Fruit fly (Drosophila melanogaster) whole organism, embryonic: ENCODE data around the gene CG3294.

Source experiments
- CG10209 ChIP-seq: fragments of 200-800 bp; sonication (Bioruptor generic); optimal IDR thresholded peaks from 3 replicates; lab custom pipeline; 2017; ENCODE audit warnings: missing biosample characterization, mild to moderate bottlenecking, missing genetic modification characterization, missing genetic modification reagents
- CG10321 ChIP-seq: fragments of 200-800 bp; sonication (Bioruptor generic); IDR thresholded peaks from 2 replicates; pipeline ENCODE4 v1.3.6; 2022; ENCODE audit warnings: missing biosample characterization, missing genetic modification characterization
- CG11696 ChIP-seq: fragments of 200-800 bp; sonication (Bioruptor generic); IDR thresholded peaks from 2 replicates; pipeline ENCODE4 v1.3.6; 2022; ENCODE audit warnings: missing biosample characterization, missing genetic modification characterization
- CG12155 ChIP-seq: fragments of 200-800 bp; sonication (Bioruptor generic); optimal IDR thresholded peaks from 3 replicates; lab custom pipeline; 2016; ENCODE audit warnings: missing biosample characterization, missing genetic modification characterization
- CG12299 ChIP-seq: fragments of 200-800 bp; sonication (Bioruptor generic); optimal IDR thresholded peaks from 2 replicates; lab custom pipeline; 2018; ENCODE audit warnings: missing biosample characterization, mild to moderate bottlenecking, missing genetic modification characterization
- CG12769 ChIP-seq: fragments of 200-800 bp; sonication (Bioruptor generic); optimal IDR thresholded peaks from 2 replicates; lab custom pipeline; 2019; ENCODE audit warnings: missing biosample characterization, mild to moderate bottlenecking, missing genetic modification characterization, moderate library complexity
- CG14050 ChIP-seq: fragments of 200-800 bp; sonication (Bioruptor generic); IDR thresholded peaks from 3 replicates; pipeline ENCODE4 v1.3.6; 2022; ENCODE audit warnings: missing biosample characterization, missing genetic modification characterization
- CG17328 ChIP-seq: fragments of 200-800 bp; sonication (Bioruptor generic); IDR thresholded peaks from 2 replicates; pipeline ENCODE4 v1.3.6; 2022; ENCODE audit warnings: missing biosample characterization, missing genetic modification characterization
- CG18011 ChIP-seq: fragments of 200-800 bp; sonication (Bioruptor generic); optimal IDR thresholded peaks from 2 replicates; lab custom pipeline; 2017; ENCODE audit warnings: missing biosample characterization, missing genetic modification characterization, mild to moderate bottlenecking, moderate library complexity, missing genotype
- CG18262 ChIP-seq: fragments of 200-800 bp; optimal IDR thresholded peaks from 3 replicates; lab custom pipeline; 2019; ENCODE audit warnings: missing biosample characterization, mild to moderate bottlenecking, missing genetic modification characterization, moderate library complexity
- CG18764 ChIP-seq: fragments of 200-800 bp; sonication (Bioruptor generic); optimal IDR thresholded peaks from 3 replicates; lab custom pipeline; 2016; ENCODE audit warnings: missing biosample characterization, missing genetic modification characterization
- CG2116 ChIP-seq: fragments of 200-800 bp; sonication (Bioruptor generic); optimal IDR thresholded peaks from 3 replicates; lab custom pipeline; 2018; ENCODE audit warnings: missing biosample characterization, mild to moderate bottlenecking, missing genetic modification characterization
- CG2202 ChIP-seq: fragments of 200-800 bp; sonication (Bioruptor generic); optimal IDR thresholded peaks from 2 replicates; lab custom pipeline; 2018; ENCODE audit warnings: missing biosample characterization, mild to moderate bottlenecking, missing genetic modification characterization
- CG34422 ChIP-seq: fragments of 200-800 bp; sonication (Bioruptor generic); IDR thresholded peaks from 3 replicates; pipeline ENCODE4 v1.3.6; 2022; ENCODE audit warnings: missing biosample characterization, missing genetic modification characterization
- CG4730 ChIP-seq: fragments of 200-800 bp; sonication (Bioruptor generic); IDR thresholded peaks from 2 replicates; pipeline ENCODE4 v1.3.6; 2022; ENCODE audit warnings: missing biosample characterization, missing genetic modification characterization
- CG5180 ChIP-seq: fragments of 200-800 bp; sonication (Bioruptor generic); optimal IDR thresholded peaks from 3 replicates; lab custom pipeline; 2017; ENCODE audit warnings: missing biosample characterization, missing genetic modification characterization, mild to moderate bottlenecking, moderate library complexity, missing genetic modification reagents
- CG5245 ChIP-seq: fragments of 200-800 bp; sonication (Bioruptor generic); optimal IDR thresholded peaks from 3 replicates; lab custom pipeline; 2016; ENCODE audit warnings: missing biosample characterization, missing genetic modification characterization
- CG6175 ChIP-seq: fragments of 200-800 bp; sonication (Bioruptor generic); IDR thresholded peaks from 3 replicates; pipeline ENCODE4 v1.3.6; 2022; ENCODE audit warnings: missing biosample characterization, missing genetic modification characterization
- CG8281 ChIP-seq: fragments of 200-800 bp; sonication (Bioruptor generic); optimal IDR thresholded peaks from 2 replicates; lab custom pipeline; 2018; ENCODE audit warnings: missing biosample characterization, mild to moderate bottlenecking, missing genetic modification characterization, moderate library complexity
- CG9817 ChIP-seq: fragments of 200-800 bp; sonication (Bioruptor generic); optimal IDR thresholded peaks from 2 replicates; lab custom pipeline; 2018; ENCODE audit warnings: missing biosample characterization, mild to moderate bottlenecking, missing genetic modification characterization, moderate library complexity
- CG9932 ChIP-seq: fragments of 200-800 bp; sonication (Bioruptor generic); IDR thresholded peaks from 2 replicates; pipeline ENCODE4 v1.3.6; 2022; ENCODE audit warnings: missing biosample characterization, missing genetic modification characterization
- D19A ChIP-seq: fragments of 200-800 bp; optimal IDR thresholded peaks from 3 replicates; lab custom pipeline; 2019; ENCODE audit warnings: missing biosample characterization, mild to moderate bottlenecking, missing genetic modification characterization, moderate library complexity
- HLHmδ ChIP-seq: fragments of 200-800 bp; sonication (Bioruptor generic); optimal IDR thresholded peaks from 2 replicates; lab custom pipeline; 2018; ENCODE audit warnings: missing biosample characterization, mild to moderate bottlenecking, missing genetic modification characterization, moderate library complexity
- Hand ChIP-seq: fragments of 200-800 bp; sonication (Bioruptor generic); optimal IDR thresholded peaks from 2 replicates; lab custom pipeline; 2017; ENCODE audit warnings: mild to moderate bottlenecking, missing biosample characterization, missing genetic modification reagents, missing genetic modification characterization
- Hr78 ChIP-seq, 2 experiments: fragments of 200-800 bp in 1 of 2; fragments of >200 bp in 1 of 2; sonication (Bioruptor generic) in 1 of 2; optimal IDR thresholded peaks; 2 replicates each; lab custom pipeline; 2017 to 2019; ENCODE audit warnings: missing biosample characterization in 2 of 2, missing genetic modification characterization in 2 of 2, mild to moderate bottlenecking in 1 of 2, moderate library complexity in 1 of 2
- Jarid2 ChIP-seq: fragments of 200-800 bp; sonication (Bioruptor generic); optimal IDR thresholded peaks from 3 replicates; lab custom pipeline; 2017; ENCODE audit warnings: mild to moderate bottlenecking, missing biosample characterization, missing genetic modification reagents, missing genetic modification characterization
- NK7.1 ChIP-seq: fragments of 200-800 bp; sonication (Bioruptor generic); optimal IDR thresholded peaks from 3 replicates; lab custom pipeline; 2016; ENCODE audit warnings: missing biosample characterization, missing genetic modification characterization
- Neu2 ChIP-seq: fragments of 200-800 bp; sonication (Bioruptor generic); optimal IDR thresholded peaks from 3 replicates; lab custom pipeline; 2016; ENCODE audit warnings: missing biosample characterization, missing genetic modification characterization, borderline replicate concordance
- Nf-YA ChIP-seq: fragments of 200-800 bp; sonication (Bioruptor generic); IDR thresholded peaks from 2 replicates; pipeline ENCODE4 v1.3.6; 2022; ENCODE audit warnings: missing biosample characterization, missing genetic modification characterization
- Oaz ChIP-seq: fragments of 200-800 bp; sonication (Bioruptor generic); IDR thresholded peaks from 2 replicates; pipeline ENCODE4 v1.3.6; 2022; ENCODE audit warnings: missing biosample characterization, missing genetic modification characterization
- Pdp1 ChIP-seq, 2 experiments: fragments of 200-800 bp; sonication (Bioruptor generic); optimal IDR thresholded peaks; 3 replicates each; lab custom pipeline; 2016; ENCODE audit warnings: missing biosample characterization in 2 of 2, missing genetic modification characterization in 2 of 2, mild to moderate bottlenecking in 1 of 2, moderate library complexity in 1 of 2
- Ravus ChIP-seq: fragments of 200-800 bp; sonication (Bioruptor generic); IDR thresholded peaks from 2 replicates; pipeline ENCODE4 v1.3.6; 2022; ENCODE audit warnings: missing biosample characterization, missing genetic modification characterization
- ab ChIP-seq: fragments of 200-800 bp; sonication (Bioruptor generic); optimal IDR thresholded peaks from 2 replicates; lab custom pipeline; 2016; ENCODE audit warnings: missing biosample characterization, missing genetic modification characterization
- aop ChIP-seq: fragments of 200-800 bp; sonication (Bioruptor generic); IDR thresholded peaks from 2 replicates; pipeline ENCODE4 v1.3.6; 2022; ENCODE audit warnings: missing biosample characterization, missing genetic modification characterization
- ash1 ChIP-seq: fragments of 200-800 bp; sonication (Bioruptor generic); optimal IDR thresholded peaks from 2 replicates; lab custom pipeline; 2018; ENCODE audit warnings: missing biosample characterization, mild to moderate bottlenecking, missing genetic modification characterization
- cato ChIP-seq: fragments of 200-800 bp; sonication (Bioruptor generic); optimal IDR thresholded peaks from 2 replicates; lab custom pipeline; 2016; ENCODE audit warnings: missing biosample characterization, missing genetic modification characterization, borderline replicate concordance
- crc ChIP-seq: fragments of 200-800 bp; sonication (Bioruptor generic); optimal IDR thresholded peaks from 2 replicates; lab custom pipeline; 2016; ENCODE audit warnings: missing biosample characterization, missing genetic modification characterization
- cwo ChIP-seq: fragments of 200-800 bp; sonication (Bioruptor generic); optimal IDR thresholded peaks from 3 replicates; lab custom pipeline; 2017; ENCODE audit warnings: missing biosample characterization, missing genetic modification characterization, mild to moderate bottlenecking, moderate library complexity, missing genetic modification reagents
- disco-r ChIP-seq: fragments of 200-800 bp; sonication (Bioruptor generic); optimal IDR thresholded peaks from 2 replicates; lab custom pipeline; 2016; ENCODE audit warnings: missing biosample characterization, missing genetic modification characterization
- fu2 ChIP-seq: fragments of 200-800 bp; sonication (Bioruptor generic); optimal IDR thresholded peaks from 2 replicates; lab custom pipeline; 2016; ENCODE audit warnings: missing biosample characterization, missing genetic modification characterization
- gt ChIP-seq: fragments of 200-800 bp; sonication (Bioruptor generic); IDR thresholded peaks from 2 replicates; pipeline ENCODE4 v1.3.6; 2022; ENCODE audit warnings: missing biosample characterization, missing genetic modification characterization
- ken ChIP-seq: fragments of 200-800 bp; sonication (Bioruptor generic); IDR thresholded peaks from 3 replicates; pipeline ENCODE4 v1.3.6; 2022; ENCODE audit warnings: missing biosample characterization, missing genetic modification characterization
- kni ChIP-seq: fragments of 200-800 bp; sonication (Bioruptor generic); optimal IDR thresholded peaks from 3 replicates; lab custom pipeline; 2017; ENCODE audit warnings: mild to moderate bottlenecking, missing biosample characterization, missing genetic modification reagents, missing genetic modification characterization
- p53 ChIP-seq: fragments of 200-800 bp; sonication (Bioruptor generic); optimal IDR thresholded peaks from 2 replicates; lab custom pipeline; 2016; ENCODE audit warnings: missing biosample characterization, missing genetic modification characterization
- pum ChIP-seq: fragments of 200-800 bp; sonication (Bioruptor generic); optimal IDR thresholded peaks from 2 replicates; lab custom pipeline; 2016; ENCODE audit warnings: missing biosample characterization, missing genetic modification characterization
- run ChIP-seq: fragments of 200-800 bp; sonication (Bioruptor generic); optimal IDR thresholded peaks from 3 replicates; lab custom pipeline; 2018; ENCODE audit warnings: missing biosample characterization, mild to moderate bottlenecking, missing genetic modification characterization
- sens-2 ChIP-seq: fragments of 200-800 bp; sonication (Bioruptor generic); IDR thresholded peaks from 2 replicates; pipeline ENCODE4 v1.3.6; 2022; ENCODE audit warnings: missing biosample characterization, missing genetic modification characterization
- ssp ChIP-seq: fragments of 200-800 bp; sonication (Bioruptor generic); IDR thresholded peaks from 2 replicates; pipeline ENCODE4 v1.3.6; 2022; ENCODE audit warnings: missing biosample characterization, missing genetic modification characterization
- toy ChIP-seq: fragments of 200-800 bp; sonication (Bioruptor generic); IDR thresholded peaks from 2 replicates; pipeline ENCODE4 v1.3.6; 2022; ENCODE audit warnings: missing biosample characterization, missing genetic modification characterization
- twi ChIP-seq: fragments of 200-800 bp; optimal IDR thresholded peaks from 2 replicates; lab custom pipeline; 2019; ENCODE audit warnings: missing biosample characterization, mild to moderate bottlenecking, missing genetic modification characterization, moderate library complexity
- zfh2 ChIP-seq: fragments of 200-800 bp; sonication (Bioruptor generic); optimal IDR thresholded peaks from 2 replicates; lab custom pipeline; 2016; ENCODE audit warnings: missing biosample characterization, missing genetic modification characterization

The CG3294 gene

DNA sequence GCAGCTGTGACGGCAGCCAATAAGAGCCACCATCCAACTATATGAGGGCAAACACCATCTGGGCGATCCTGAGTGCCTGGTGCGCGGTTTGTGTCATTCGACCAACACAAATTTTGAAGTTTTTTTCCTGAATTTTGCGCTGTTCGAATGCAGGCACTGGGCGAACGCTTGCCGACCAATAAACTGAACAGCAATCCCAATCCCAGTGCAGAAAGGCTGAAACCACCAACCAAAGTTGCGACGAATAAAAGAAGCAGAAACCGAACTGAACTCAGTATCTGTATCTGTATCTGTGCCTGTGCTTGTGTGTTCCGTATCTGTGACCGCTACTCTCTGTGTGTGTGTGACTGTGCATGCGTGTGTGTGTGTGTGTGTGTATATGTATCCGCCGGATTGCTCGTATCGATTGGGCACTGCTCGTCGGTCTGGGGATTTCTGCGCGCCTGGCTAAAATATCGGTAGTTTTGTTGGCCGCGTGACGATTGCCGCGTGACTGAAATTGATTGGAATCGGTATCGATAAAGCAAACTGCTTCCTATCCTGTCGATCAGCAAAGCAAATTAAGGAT is 17.2 kb downstream of the CG3294 start (continued):
- TF ChIP-seq sens-2 (GFP tag; lab: Robert Waterston, UW) = no peak
- peak; percentile 94 for TF ChIP-seq kni (GFP tag; lab: Kevin White, UChicago)
- peak; percentile 4 for TF ChIP-seq CG12299
- TF ChIP-seq CG8281 (tag; lab: Kevin White, UChicago) = no peak
- no peak for TF ChIP-seq CG18764
- no peak for TF ChIP-seq ab (GFP tag; lab: Kevin White, UChicago)
- TF ChIP-seq CG2116 (GFP tag; lab: Kevin White, UChicago) = no peak
- TF ChIP-seq CG2202 (tag; lab: Kevin White, UChicago) = no peak
- TF ChIP-seq Nf-YA = peak; percentile 71
- no peak for TF ChIP-seq disco-r (GFP tag; lab: Kevin White, UChicago)
- TF ChIP-seq Hr78 (GFP tag; optimal IDR thresholded peaks at IDR 0.05; lab: Kevin White, UChicago) = peak in 1 of 2 experiments; percentile 52
- peak; percentile 69 for TF ChIP-seq Neu2 (GFP tag; lab: Kevin White, UChicago)
- no peak for TF ChIP-seq ssp (GFP tag; lab: Robert Waterston, UW)
- no peak for TF ChIP-seq gt (GFP tag; lab: Robert Waterston, UW)
- peak; percentile 46; the same call in 1 of the 3 replicates for TF ChIP-seq CG34422
- no peak for TF ChIP-seq CG14050 (GFP tag; lab: Robert Waterston, UW)
- 0 out of 2 replicates have a peak, but pooled peaks have one; percentile 12 for TF ChIP-seq CG11696 (GFP tag; lab: Robert Waterston, UW)
- no peak for TF ChIP-seq Oaz (GFP tag; lab: Robert Waterston, UW)
- TF ChIP-seq crc (GFP tag; lab: Kevin White, UChicago) = no peak
- TF ChIP-seq CG18262 = peak; percentile 10
- no peak for TF ChIP-seq Hand
- TF ChIP-seq zfh2 = no peak
- TF ChIP-seq cwo (GFP tag; lab: Kevin White, UChicago) = peak; percentile 95
- no peak for TF ChIP-seq cato (GFP tag; lab: Kevin White, UChicago)
- no peak for TF ChIP-seq NK7.1
- TF ChIP-seq CG10321 (GFP tag; lab: Robert Waterston, UW) = no peak
- peak; percentile 60; the same call in 1 of the 3 replicates for TF ChIP-seq CG6175 (GFP tag; lab: Robert Waterston, UW)
- peak; percentile 99 for TF ChIP-seq CG12769
- TF ChIP-seq Pdp1 (GFP tag; optimal IDR thresholded peaks at IDR 0.05; lab: Kevin White, UChicago) = no peak
- no peak for TF ChIP-seq CG9817 (tag; lab: Kevin White, UChicago)
- TF ChIP-seq CG17328 (GFP tag; lab: Robert Waterston, UW) = no peak
- TF ChIP-seq run (tag; lab: Kevin White, UChicago) = peak; percentile 43
- no peak for TF ChIP-seq fu2
- TF ChIP-seq aop (GFP tag; lab: Robert Waterston, UW) = no peak
- peak; percentile 22 for TF ChIP-seq CG5180 (GFP tag; lab: Kevin White, UChicago)
- peak; percentile 82 for TF ChIP-seq HLHmδ
- no peak for TF ChIP-seq p53 (GFP tag; lab: Kevin White, UChicago)
- TF ChIP-seq CG5245 (GFP tag; lab: Kevin White, UChicago) = no peak
- no peak for TF ChIP-seq Ravus
- no peak for TF ChIP-seq toy (GFP tag; lab: Robert Waterston, UW)
- no peak for TF ChIP-seq CG18011 (GFP tag; lab: Kevin White, UChicago)
- TF ChIP-seq ash1 (GFP tag; lab: Kevin White, UChicago) = no peak
- no peak for TF ChIP-seq Jarid2 (GFP tag; lab: Kevin White, UChicago)
- no peak for TF ChIP-seq CG4730
- TF ChIP-seq CG10209 (GFP tag; lab: Kevin White, UChicago) = no peak
- no peak for TF ChIP-seq CG12155
- no peak for TF ChIP-seq ken (GFP tag; lab: Robert Waterston, UW)
- TF ChIP-seq twi (tag; lab: Kevin White, UChicago) = no peak
- peak; percentile 55 for TF ChIP-seq CG9932 (GFP tag; lab: Robert Waterston, UW)
- TF ChIP-seq D19A = no peak
- no peak for TF ChIP-seq pum (GFP tag; lab: Kevin White, UChicago)
